Worm (Caenorhabditis elegans): ENCODE data around the gene nhr-96.
A peak's percentile ranks its signal among the peaks of the same experiment; 100 is the strongest.

Gene nhr-96

DNA sequence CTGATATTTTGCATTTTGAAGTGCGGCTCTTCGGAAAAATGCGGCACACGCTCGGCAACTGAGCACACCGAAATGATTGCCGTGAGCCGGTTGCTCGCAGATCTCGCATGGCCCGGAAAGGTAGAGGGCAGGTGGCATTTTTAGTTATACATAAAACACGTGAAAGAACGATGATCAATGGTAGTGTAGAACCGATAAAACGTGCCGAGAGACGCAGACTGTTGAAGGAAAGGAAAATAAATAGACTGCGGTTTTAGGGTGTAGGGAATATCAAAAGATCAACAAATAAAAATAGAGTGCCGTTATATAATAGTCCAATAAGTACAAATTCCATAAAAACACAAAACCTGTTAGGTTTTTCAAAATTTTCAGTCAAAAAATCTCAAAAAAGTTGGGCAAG lies 21.3 kb upstream of the nhr-96 start, which contains the start of gene nhr-133:
nhr-133 (minus strand) TSS at position 183 of the 400 bp plus-strand sequence.
- TF ChIP-seq tbx-8 (GFP tag; optimal IDR thresholded peaks at IDR 0.05) (no peak), nhr-76 (tag; optimal IDR thresholded peaks at IDR 0.05) (no peak), ceh-43 (GFP tag; optimal IDR thresholded peaks at IDR 0.05) (no peak), pha-4 (tag; optimal IDR thresholded peaks at IDR 0.05) (no peak), cnd-1 (tag; optimal IDR thresholded peaks at IDR 0.05) (no peak), unc-39 (tag; optimal IDR thresholded peaks at IDR 0.05) (no peak), ces-1 (GFP tag; optimal IDR thresholded peaks at IDR 0.05) (no peak), mep-1 (tag; optimal IDR thresholded peaks at IDR 0.05) (no peak)

- TF ChIP-seq cnd-1 (tag; optimal IDR thresholded peaks at IDR 0.05) = no peak
- TF ChIP-seq pha-4 (tag; optimal IDR thresholded peaks at IDR 0.05) = peak; percentile 6
These were observed 18.7 kb upstream of the nhr-96 start, which contains the start of gene nhr-184 for ce11 chrV:2214428-2215038. nhr-184 (minus strand) TSS chrV:2214478.

ce11 chrV:2215352-2215751 lies 17.9 kb upstream of the nhr-96 start, which contains the start of gene nstp-8:
nstp-8 (plus strand) TSS chrV:2215652.
- no peak for TF ChIP-seq nhr-12 (tag; optimal IDR thresholded peaks at IDR 0.05)
- no peak for TF ChIP-seq hlh-1 (tag; optimal IDR thresholded peaks at IDR 0.05)
- no peak for TF ChIP-seq nhr-76 (tag; optimal IDR thresholded peaks at IDR 0.05)

ce11 chrV:2216927-2217326 lies 16.4 kb upstream of the nhr-96 start:
- TF ChIP-seq hlh-1 (tag; optimal IDR thresholded peaks at IDR 0.05) = no peak
- TF ChIP-seq mab-5 (tag; optimal IDR thresholded peaks at IDR 0.05) = no peak
- TF ChIP-seq ceh-83 (GFP tag; optimal IDR thresholded peaks at IDR 0.05) = no peak
- no peak for TF ChIP-seq sptf-1 (tag; optimal IDR thresholded peaks at IDR 0.05)
- no peak for TF ChIP-seq tbx-8 (GFP tag; optimal IDR thresholded peaks at IDR 0.05)
- no peak for TF ChIP-seq drap-1 (GFP tag; optimal IDR thresholded peaks at IDR 0.05)
- TF ChIP-seq elt-1 (tag; optimal IDR thresholded peaks at IDR 0.05; ENCODE audit: borderline replicate concordance, insufficient read depth) = no peak
- TF ChIP-seq unc-120 (tag; optimal IDR thresholded peaks at IDR 0.05; ENCODE audit: poor library complexity, severe bottlenecking) = no peak
- no peak for TF ChIP-seq bed-3 (GFP tag; optimal IDR thresholded peaks at IDR 0.05)
- no peak for TF ChIP-seq ham-2 (GFP tag; optimal IDR thresholded peaks at IDR 0.05)
- TF ChIP-seq flh-1 (GFP tag; optimal IDR thresholded peaks at IDR 0.05) = no peak
- TF ChIP-seq lsy-2 (tag; optimal IDR thresholded peaks at IDR 0.05) = no peak
- no peak for TF ChIP-seq sem-2 (GFP tag; optimal IDR thresholded peaks at IDR 0.05)
- no peak for TF ChIP-seq zip-8 (tag; optimal IDR thresholded peaks at IDR 0.05)
- TF ChIP-seq snpc-4 (tag; optimal IDR thresholded peaks at IDR 0.05) = no peak
- TF ChIP-seq lin-32 (GFP tag; optimal IDR thresholded peaks at IDR 0.05) = no peak
- TF ChIP-seq nhr-28 (tag; optimal IDR thresholded peaks at IDR 0.05) = no peak
- TF ChIP-seq ztf-11 (tag; optimal IDR thresholded peaks at IDR 0.05) = no peak

DNA sequence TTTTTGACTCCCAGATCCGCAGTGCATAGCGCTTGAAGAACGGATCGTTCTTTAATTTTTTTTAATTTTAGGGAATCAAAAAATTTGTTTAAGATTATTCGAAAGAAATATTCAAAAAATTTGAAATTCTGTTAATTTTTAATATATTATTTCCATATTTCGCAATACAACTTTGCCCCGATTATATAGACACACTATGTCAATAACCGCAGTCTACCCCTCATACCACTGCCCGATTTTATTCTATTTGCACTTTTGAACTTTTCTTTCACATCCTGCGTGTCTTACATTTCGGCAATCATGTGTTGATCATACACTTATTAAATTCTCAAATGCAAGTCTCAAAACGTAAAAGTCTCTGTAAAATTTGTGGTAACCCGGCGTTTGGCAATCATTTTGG lies 14.5 kb upstream of the nhr-96 start, which contains the start of gene nhr-56:
nhr-56 (plus strand) TSS at position 202 of the 400 bp plus-strand sequence.
- TF ChIP-seq nhr-237 (tag; optimal IDR thresholded peaks at IDR 0.05) (peak; percentile 44), pha-4 (tag; optimal IDR thresholded peaks at IDR 0.05) (peak; percentile 89), nhr-2 (tag; optimal IDR thresholded peaks at IDR 0.05) (no peak), M03D4.4 (tag; optimal IDR thresholded peaks at IDR 0.05) (no peak)

DNA sequence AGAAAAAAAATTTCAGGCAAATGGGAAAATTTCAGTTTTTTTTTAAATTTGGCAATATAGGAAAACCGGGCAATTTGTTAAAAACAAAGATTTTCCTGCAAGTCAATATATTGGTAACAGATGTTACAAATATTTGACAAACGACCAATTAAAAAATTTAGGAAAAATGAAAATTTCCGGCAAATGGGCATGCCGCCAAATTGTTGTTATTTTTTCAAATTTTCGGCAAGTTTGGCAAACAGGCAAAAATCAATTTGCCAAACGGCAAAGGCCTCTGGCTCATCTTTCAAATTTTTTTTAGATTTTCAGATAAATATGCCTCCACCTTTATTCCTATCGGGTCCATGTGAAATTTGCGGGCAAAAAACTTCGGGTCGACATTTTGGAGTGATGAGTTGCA lies 11.5 kb upstream of the nhr-96 start, which contains the start of gene nhr-128:
nhr-128 (plus strand) TSS at position 301 of the 400 bp plus-strand sequence.
- TF ChIP-seq lsy-2 (tag; optimal IDR thresholded peaks at IDR 0.05) = no peak
- TF ChIP-seq lin-32 (GFP tag; optimal IDR thresholded peaks at IDR 0.05) = no peak
- TF ChIP-seq ceh-39 (tag; optimal IDR thresholded peaks at IDR 0.05) = no peak
- TF ChIP-seq mab-5 (tag; optimal IDR thresholded peaks at IDR 0.05) = no peak
- no peak for TF ChIP-seq elt-1 (tag; optimal IDR thresholded peaks at IDR 0.05; ENCODE audit: borderline replicate concordance, insufficient read depth)
- no peak for TF ChIP-seq unc-39 (tag; optimal IDR thresholded peaks at IDR 0.05)
- TF ChIP-seq pha-4 (tag; optimal IDR thresholded peaks at IDR 0.05) = no peak
- TF ChIP-seq unc-120 (tag; optimal IDR thresholded peaks at IDR 0.05; ENCODE audit: poor library complexity, severe bottlenecking) = no peak
- no peak for TF ChIP-seq nhr-12 (tag; optimal IDR thresholded peaks at IDR 0.05)
- TF ChIP-seq drap-1 (GFP tag; optimal IDR thresholded peaks at IDR 0.05) = no peak
- TF ChIP-seq mep-1 (tag; optimal IDR thresholded peaks at IDR 0.05) = no peak
- no peak for TF ChIP-seq elt-3 (tag; optimal IDR thresholded peaks at IDR 0.05)
- no peak for TF ChIP-seq snpc-4 (tag; optimal IDR thresholded peaks at IDR 0.05)
- TF ChIP-seq M03D4.4 (tag; optimal IDR thresholded peaks at IDR 0.05) = no peak
- no peak for TF ChIP-seq ztf-11 (tag; optimal IDR thresholded peaks at IDR 0.05)
- no peak for TF ChIP-seq flh-1 (GFP tag; optimal IDR thresholded peaks at IDR 0.05)
